Worm (Caenorhabditis elegans): ENCODE measurements around the gene cdr-3.

DNA sequence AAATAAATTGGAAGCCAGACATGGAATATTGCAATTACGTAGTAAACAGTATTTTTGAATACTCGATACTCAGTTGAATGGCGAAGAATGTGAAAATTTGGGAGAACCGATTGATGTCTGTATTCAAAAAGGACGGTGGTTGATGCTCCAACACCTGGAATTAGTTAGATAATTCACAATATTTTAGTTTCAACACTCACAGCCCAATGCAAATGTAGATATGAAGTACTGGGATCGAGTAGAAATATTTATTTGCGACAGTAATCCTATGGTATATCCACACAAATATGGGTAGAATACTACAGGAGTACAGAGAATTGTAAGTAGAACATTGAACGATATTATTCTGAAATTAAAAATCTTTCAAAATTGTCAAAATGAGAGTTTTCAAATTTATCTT, 15.9 kb upstream of the cdr-3 start:
- TF ChIP-seq snpc-4 (tag; optimal IDR thresholded peaks at IDR 0.05) = no peak
- no peak for TF ChIP-seq nfya-1 (tag; optimal IDR thresholded peaks at IDR 0.05; ENCODE audit: insufficient read depth)
- no peak for TF ChIP-seq nhr-23 (tag; optimal IDR thresholded peaks at IDR 0.05)
- no peak for TF ChIP-seq nhr-12 (tag; optimal IDR thresholded peaks at IDR 0.05)
- no peak for TF ChIP-seq nhr-77 (tag; optimal IDR thresholded peaks at IDR 0.05)
- TF ChIP-seq nhr-25 (tag; optimal IDR thresholded peaks at IDR 0.05) = no peak
- no peak for TF ChIP-seq nhr-67 (tag; optimal IDR thresholded peaks at IDR 0.05)
- no peak for TF ChIP-seq unc-62 (GFP tag; optimal IDR thresholded peaks at IDR 0.05)

Measured in whole organism, L3 larva.